Fruit fly (Drosophila melanogaster) whole organism, embryonic: ENCODE results near the gene CG6656.

Source experiments
- Ada2b ChIP-seq: fragments of 200-800 bp; sonication (Bioruptor generic); IDR thresholded peaks from 2 replicates; pipeline ENCODE4 v1.3.6; 2022; ENCODE audit warnings: missing biosample characterization, missing genetic modification characterization
- Atf6 ChIP-seq: fragments of 200-800 bp; sonication (Bioruptor generic); IDR thresholded peaks from 2 replicates; pipeline ENCODE4 v1.3.6; 2022; ENCODE audit warnings: missing biosample characterization, missing genetic modification characterization
- CG10147 ChIP-seq: fragments of 200-800 bp; sonication (Bioruptor generic); optimal IDR thresholded peaks from 2 replicates; lab custom pipeline; 2019; ENCODE audit warnings: missing biosample characterization, mild to moderate bottlenecking, missing genetic modification characterization, moderate library complexity
- CG30431 ChIP-seq: fragments of 200-800 bp; sonication (Bioruptor generic); optimal IDR thresholded peaks from 2 replicates; lab custom pipeline; 2017; ENCODE audit warnings: missing biosample characterization, missing genetic modification characterization
- CG3726 ChIP-seq: fragments of 200-800 bp; sonication (Bioruptor generic); IDR thresholded peaks from 3 replicates; pipeline ENCODE4, ENCODE4 v1.3.6; 2022; ENCODE audit warnings: missing biosample characterization, missing genetic modification characterization
- CG4282 ChIP-seq: fragments of 200-800 bp; sonication (Bioruptor generic); optimal IDR thresholded peaks from 2 replicates; lab custom pipeline; 2016; ENCODE audit warnings: missing biosample characterization, missing genetic modification characterization
- CG4360 ChIP-seq: fragments of 200-800 bp; sonication (Bioruptor generic); IDR thresholded peaks from 2 replicates; pipeline ENCODE4 v1.3.6; 2022; ENCODE audit warnings: missing biosample characterization, missing genetic modification characterization
- CG5180 ChIP-seq: fragments of 200-800 bp; sonication (Bioruptor generic); optimal IDR thresholded peaks from 3 replicates; lab custom pipeline; 2017; ENCODE audit warnings: missing biosample characterization, missing genetic modification characterization, mild to moderate bottlenecking, moderate library complexity, missing genetic modification reagents
- CG6175 ChIP-seq: fragments of 200-800 bp; sonication (Bioruptor generic); IDR thresholded peaks from 3 replicates; pipeline ENCODE4 v1.3.6; 2022; ENCODE audit warnings: missing biosample characterization, missing genetic modification characterization
- CG6654 ChIP-seq: fragments of 200-800 bp; sonication (Bioruptor generic); optimal IDR thresholded peaks from 2 replicates; lab custom pipeline; 2017; ENCODE audit warnings: missing biosample characterization, mild to moderate bottlenecking, missing genetic modification characterization
- CG6683 ChIP-seq: fragments of 200-800 bp; sonication (Bioruptor generic); optimal IDR thresholded peaks from 2 replicates; lab custom pipeline; 2017; ENCODE audit warnings: missing biosample characterization, mild to moderate bottlenecking, missing genetic modification characterization, missing genetic modification reagents
- CG8290 ChIP-seq, 3 experiments: fragments of 200-800 bp; sonication (Bioruptor generic); optimal IDR thresholded peaks; 2 replicates each; lab custom pipeline; 2016 to 2019; ENCODE audit warnings: missing biosample characterization in 3 of 3, missing genetic modification characterization in 3 of 3, mild to moderate bottlenecking in 2 of 3, moderate library complexity in 1 of 3
- D19B ChIP-seq: fragments of 200-800 bp; sonication (Bioruptor generic); optimal IDR thresholded peaks from 2 replicates; lab custom pipeline; 2017; ENCODE audit warnings: missing biosample characterization, mild to moderate bottlenecking, missing genetic modification characterization
- Drgx ChIP-seq: fragments of 200-800 bp; sonication (Bioruptor generic); IDR thresholded peaks from 2 replicates; pipeline ENCODE4 v1.3.6; 2022; ENCODE audit warnings: missing biosample characterization, missing genetic modification characterization
- H15 ChIP-seq: fragments of 200-800 bp; sonication (Bioruptor generic); IDR thresholded peaks from 3 replicates; pipeline ENCODE4 v1.3.6; 2022; ENCODE audit warnings: missing biosample characterization, missing genetic modification characterization
- Jarid2 ChIP-seq: fragments of 200-800 bp; sonication (Bioruptor generic); optimal IDR thresholded peaks from 3 replicates; lab custom pipeline; 2017; ENCODE audit warnings: mild to moderate bottlenecking, missing biosample characterization, missing genetic modification reagents, missing genetic modification characterization
- Myb ChIP-seq: fragments of 200-800 bp; sonication (Bioruptor generic); optimal IDR thresholded peaks from 2 replicates; lab custom pipeline; 2016; ENCODE audit warnings: missing biosample characterization, missing genetic modification characterization
- NC2β ChIP-seq: fragments of 200-800 bp; sonication (Bioruptor generic); optimal IDR thresholded peaks from 2 replicates; lab custom pipeline; 2016; ENCODE audit warnings: missing biosample characterization, missing genetic modification characterization
- Neu2 ChIP-seq: fragments of 200-800 bp; sonication (Bioruptor generic); optimal IDR thresholded peaks from 3 replicates; lab custom pipeline; 2016; ENCODE audit warnings: missing biosample characterization, missing genetic modification characterization, borderline replicate concordance
- Opbp ChIP-seq: fragments of 200-800 bp; sonication (Bioruptor generic); IDR thresholded peaks from 3 replicates; pipeline ENCODE4 v1.3.6; 2022; ENCODE audit warnings: missing biosample characterization, missing genetic modification characterization; ENCODE audit not compliant: partially characterized antibody
- ab ChIP-seq: fragments of 200-800 bp; sonication (Bioruptor generic); optimal IDR thresholded peaks from 2 replicates; lab custom pipeline; 2016; ENCODE audit warnings: missing biosample characterization, missing genetic modification characterization
- bsh ChIP-seq, 2 experiments: fragments of 200-800 bp; sonication (Bioruptor generic); optimal IDR thresholded peaks; 2 replicates each; lab custom pipeline; 2017 to 2018; ENCODE audit warnings: mild to moderate bottlenecking in 2 of 2, missing biosample characterization in 2 of 2, missing genetic modification characterization in 2 of 2, moderate library complexity in 1 of 2
- chn ChIP-seq: fragments of 200-800 bp; sonication (Bioruptor generic); optimal IDR thresholded peaks from 2 replicates; lab custom pipeline; 2016; ENCODE audit warnings: missing biosample characterization, missing genetic modification characterization
- ci ChIP-seq: fragments of 200-800 bp; sonication (Bioruptor generic); IDR thresholded peaks from 3 replicates; pipeline ENCODE4 v1.3.6; 2022; ENCODE audit warnings: missing biosample characterization, missing genetic modification characterization
- corto ChIP-seq: fragments of 200-800 bp; sonication (Bioruptor generic); optimal IDR thresholded peaks from 2 replicates; lab custom pipeline; 2016; ENCODE audit warnings: missing biosample characterization, mild to moderate bottlenecking, missing genetic modification characterization, moderate library complexity
- danr ChIP-seq: fragments of 200-800 bp; sonication (Bioruptor generic); IDR thresholded peaks from 2 replicates; pipeline ENCODE4 v1.3.6; 2022; ENCODE audit warnings: missing biosample characterization, missing genetic modification characterization
- dmrt11E ChIP-seq: fragments of 200-800 bp; sonication (Bioruptor generic); optimal IDR thresholded peaks from 3 replicates; lab custom pipeline; 2018; ENCODE audit warnings: missing biosample characterization, mild to moderate bottlenecking, missing genetic modification characterization, moderate library complexity
- lbe ChIP-seq: fragments of 200-800 bp; sonication (Bioruptor generic); optimal IDR thresholded peaks from 2 replicates; lab custom pipeline; 2016; ENCODE audit warnings: missing biosample characterization, mild to moderate bottlenecking, missing genetic modification characterization
- lmd ChIP-seq: fragments of 200-800 bp; sonication (Bioruptor generic); IDR thresholded peaks from 2 replicates; pipeline ENCODE4 v1.3.6; 2022; ENCODE audit warnings: missing biosample characterization, missing genetic modification characterization
- nom ChIP-seq: fragments of 200-800 bp; sonication (Bioruptor generic); optimal IDR thresholded peaks from 2 replicates; lab custom pipeline; 2017; ENCODE audit warnings: missing biosample characterization, missing genetic modification characterization, mild to moderate bottlenecking, moderate library complexity, missing genetic modification reagents
- otp ChIP-seq: fragments of 200-800 bp; sonication (Bioruptor generic); IDR thresholded peaks from 3 replicates; pipeline ENCODE4, ENCODE4 v1.3.6; 2022; ENCODE audit warnings: missing biosample characterization, missing genetic modification characterization
- ranshi ChIP-seq: fragments of 200-800 bp; sonication (Bioruptor generic); IDR thresholded peaks from 2 replicates; pipeline ENCODE4 v1.3.6; 2022; ENCODE audit warnings: missing biosample characterization, missing genetic modification characterization
- slbo ChIP-seq: fragments of 200-800 bp; sonication (Bioruptor generic); IDR thresholded peaks from 2 replicates; pipeline ENCODE4 v1.3.6; 2022; ENCODE audit warnings: missing biosample characterization, missing genetic modification characterization
- ttk ChIP-seq: fragments of 200-800 bp; sonication (Bioruptor generic); IDR thresholded peaks from 2 replicates; pipeline ENCODE4 v2.1.2; 2022; ENCODE audit warnings: missing biosample characterization, missing genetic modification characterization
- tup ChIP-seq: fragments of 200-800 bp; sonication (Bioruptor generic); optimal IDR thresholded peaks from 2 replicates; lab custom pipeline; 2016; ENCODE audit warnings: missing biosample characterization, mild to moderate bottlenecking, missing genetic modification characterization, moderate library complexity
- twi ChIP-seq: fragments of 200-800 bp; optimal IDR thresholded peaks from 2 replicates; lab custom pipeline; 2019; ENCODE audit warnings: missing biosample characterization, mild to moderate bottlenecking, missing genetic modification characterization, moderate library complexity
- vfl ChIP-seq: fragments of 200-800 bp; sonication (Bioruptor generic); optimal IDR thresholded peaks from 2 replicates; lab custom pipeline; 2016; ENCODE audit warnings: missing biosample characterization, missing genetic modification characterization
- wdn ChIP-seq: fragments of 200-800 bp; sonication (Bioruptor generic); IDR thresholded peaks from 2 replicates; pipeline ENCODE4 v1.3.6; 2022; ENCODE audit warnings: missing biosample characterization, missing genetic modification characterization
- yki ChIP-seq: fragments of >200 bp; optimal IDR thresholded peaks from 3 replicates; lab custom pipeline; 2018
- zfh2 ChIP-seq: fragments of 200-800 bp; sonication (Bioruptor generic); optimal IDR thresholded peaks from 2 replicates; lab custom pipeline; 2016; ENCODE audit warnings: missing biosample characterization, missing genetic modification characterization

Gene CG6656

dm6 chr3R:21897565-21897964 lies 22.5 kb downstream of the CG6656 start:
- TF ChIP-seq dmrt11E (tag; lab: Kevin White, UChicago) (no peak), lmd (GFP tag; lab: Robert Waterston, UW) (peak; percentile 24; the same call in 1 of the 2 replicates), CG8290 (GFP tag; optimal IDR thresholded peaks at IDR 0.05; lab: Kevin White, UChicago) (no peak), CG8290 (tag; optimal IDR thresholded peaks at IDR 0.05; lab: Kevin White, UChicago) (no peak), CG4282 (GFP tag; lab: Kevin White, UChicago) (no peak), wdn (GFP tag; lab: Robert Waterston, UW) (no peak), CG5180 (GFP tag; lab: Kevin White, UChicago) (no peak), Neu2 (GFP tag; lab: Kevin White, UChicago) (no peak), Drgx (GFP tag; lab: Robert Waterston, UW) (peak; percentile 96), H15 (0 out of 3 replicates have a peak, but pooled peaks have one; percentile 21), nom (GFP tag; lab: Kevin White, UChicago) (peak; percentile 95), Myb (no peak), vfl (GFP tag; lab: Kevin White, UChicago) (no peak), CG6683 (no peak), CG30431 (GFP tag; lab: Kevin White, UChicago) (no peak), lbe (GFP tag; lab: Kevin White, UChicago) (peak; percentile 84), slbo (GFP tag; lab: Robert Waterston, UW) (peak; percentile 41; the same call in 1 of the 2 replicates), Jarid2 (no peak), CG10147 (GFP tag; lab: Kevin White, UChicago) (no peak), otp (GFP tag; lab: Robert Waterston, UW) (no peak), CG6175 (GFP tag; lab: Robert Waterston, UW) (no peak), danr (GFP tag; lab: Robert Waterston, UW) (no peak), bsh (GFP tag; optimal IDR thresholded peaks at IDR 0.05; lab: Kevin White, UChicago) (peak in 1 of 2 experiments; percentile 96), corto (GFP tag; lab: Kevin White, UChicago) (peak; percentile 61), zfh2 (GFP tag; lab: Kevin White, UChicago) (no peak), ab (GFP tag; lab: Kevin White, UChicago) (no peak), Atf6 (GFP tag; lab: Robert Waterston, UW) (no peak), CG6654 (GFP tag; lab: Kevin White, UChicago) (no peak), Ada2b (GFP tag; lab: Robert Waterston, UW) (0 out of 2 replicates have a peak, but pooled peaks have one; percentile 5), NC2β (GFP tag; lab: Kevin White, UChicago) (no peak), D19B (no peak), tup (GFP tag; lab: Kevin White, UChicago) (no peak), ttk (GFP tag; lab: Robert Waterston, UW) (peak; percentile 30; the same call in 1 of the 2 replicates), ci (0 out of 3 replicates have a peak, but pooled peaks have one; percentile 11)

DNA sequence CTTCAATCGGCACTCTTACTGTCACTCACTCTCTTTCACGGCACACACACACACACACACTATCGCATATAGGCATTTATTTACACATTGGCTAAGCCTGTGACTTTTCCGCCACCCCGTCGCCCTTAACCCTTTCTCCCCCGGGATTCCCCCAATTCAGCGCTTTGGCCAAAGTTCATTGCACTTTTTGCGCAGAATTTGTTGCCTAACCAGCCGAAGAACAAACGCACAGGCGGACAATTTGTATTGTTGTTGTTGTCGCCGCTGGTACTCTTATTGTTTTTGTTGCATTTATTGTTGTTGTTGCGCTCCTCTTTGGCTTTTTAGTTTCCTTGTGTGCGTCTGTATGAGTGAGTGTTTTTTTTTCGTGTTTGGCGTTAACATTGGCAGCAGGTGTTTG lies 23.7 kb downstream of the CG6656 start:
- no peak for TF ChIP-seq ranshi (GFP tag; lab: Robert Waterston, UW)
- no peak for TF ChIP-seq chn (GFP tag; lab: Kevin White, UChicago)
- TF ChIP-seq CG3726 (GFP tag; lab: Robert Waterston, UW), result 0 out of 3 replicates have a peak, but pooled peaks have one; percentile 6
- no peak for TF ChIP-seq Opbp (GFP tag; lab: Robert Waterston, UW)
- no peak for TF ChIP-seq yki (lab: Kevin White, UChicago)
- no peak for TF ChIP-seq twi (tag; lab: Kevin White, UChicago)
- TF ChIP-seq CG4360, result peak; percentile 66
- no peak for TF ChIP-seq CG6654 (GFP tag; lab: Kevin White, UChicago)
- TF ChIP-seq, all 482 proteins: peak for 2
